Worm (Caenorhabditis elegans): ENCODE measurements around the gene F54C8.1.

The F54C8.1 gene

ce11 chrIII:9467095-9467494 lies 27.6 kb downstream of the F54C8.1 start, which contains the start of gene baf-1 (continued):
- TF ChIP-seq tlf-1 (GFP tag; optimal IDR thresholded peaks at IDR 0.05) (peak; percentile 7), lag-1 (GFP tag; IDR thresholded peaks at IDR 0.05) (no peak), B0019.2 (GFP tag; conservative IDR thresholded peaks at IDR 0.05) (no peak), mcd-1 (GFP tag; IDR thresholded peaks at IDR 0.05) (peak; percentile 97), hrde-1 (tag; optimal IDR thresholded peaks at IDR 0.05; ENCODE audit: borderline replicate concordance) (no peak), Y67H2A.10 (GFP tag; conservative IDR thresholded peaks at IDR 0.05) (no peak), nhr-120 (GFP tag; IDR thresholded peaks at IDR 0.05) (no peak), D2030.7 (GFP tag; IDR thresholded peaks at IDR 0.05) (peak; percentile 27; the same call in 1 of the 2 replicates), Y56A3A.18 (GFP tag; IDR thresholded peaks at IDR 0.05) (no peak), efl-1 (GFP tag; optimal IDR thresholded peaks at IDR 0.05) (peak; percentile 20), lsy-27 (tag; optimal IDR thresholded peaks at IDR 0.05; ENCODE audit: borderline replicate concordance, insufficient read depth) (no peak), dpl-1 (GFP tag; optimal IDR thresholded peaks at IDR 0.05) (no peak), egl-18 (GFP tag; IDR thresholded peaks at IDR 0.05) (no peak), lsl-1 (GFP tag; optimal IDR thresholded peaks at IDR 0.05) (peak; percentile 44), nhr-80 (tag; optimal IDR thresholded peaks at IDR 0.05) (peak; percentile 40), ama-1 (optimal IDR thresholded peaks at IDR 0.05) (no peak), ama-1 (GFP tag; optimal IDR thresholded peaks at IDR 0.05) (no peak), lin-40 (tag; optimal IDR thresholded peaks at IDR 0.05) (peak; percentile 50), zim-3 (tag; optimal IDR thresholded peaks at IDR 0.05) (no peak), F23B12.7 (tag; optimal IDR thresholded peaks at IDR 0.05; ENCODE audit: insufficient read depth) (no peak), Y53F4B.3 (GFP tag; IDR thresholded peaks at IDR 0.05) (no peak), attf-5 (GFP tag; optimal IDR thresholded peaks at IDR 0.05) (peak; percentile 81), tbp1 (GFP tag; optimal IDR thresholded peaks at IDR 0.05) (peak; percentile 50), die-1 (tag; optimal IDR thresholded peaks at IDR 0.05) (no peak), attf-3 (GFP tag; conservative IDR thresholded peaks at IDR 0.05) (0 out of 2 replicates have a peak, but pooled peaks have one; percentile 28), ceh-79 (tag; optimal IDR thresholded peaks at IDR 0.05) (no peak), mel-28 (tag; optimal IDR thresholded peaks at IDR 0.05; ENCODE audit: borderline replicate concordance) (no peak), nfya-1 (tag; optimal IDR thresholded peaks at IDR 0.05; ENCODE audit: borderline replicate concordance, insufficient read depth) (no peak), F37B4.10 (GFP tag; IDR thresholded peaks at IDR 0.05) (no peak), nhr-27 (tag; optimal IDR thresholded peaks at IDR 0.05) (no peak), ztf-28 (GFP tag; IDR thresholded peaks at IDR 0.05) (no peak), lin-35 (GFP tag; optimal IDR thresholded peaks at IDR 0.05) (peak in 1 of 3 experiments; percentile 51), cebp-2 (GFP tag; IDR thresholded peaks at IDR 0.05) (no peak), dpff-1 (tag; optimal IDR thresholded peaks at IDR 0.05) (no peak), snpc-1.3 (tag; optimal IDR thresholded peaks at IDR 0.05; ENCODE audit: insufficient read depth) (peak; percentile 15), unc-130 (GFP tag; optimal IDR thresholded peaks at IDR 0.05) (peak; percentile 25), madf-3 (GFP tag; IDR thresholded peaks at IDR 0.05) (no peak), madf-8 (GFP tag; conservative IDR thresholded peaks at IDR 0.05) (0 out of 2 replicates have a peak, but pooled peaks have one; percentile 15), Y53G8AR.9 (GFP tag; conservative IDR thresholded peaks at IDR 0.05) (no peak; the same call in 1 of the 2 replicates), F10E7.11 (tag; optimal IDR thresholded peaks at IDR 0.05) (no peak), K11D2.4 (GFP tag; IDR thresholded peaks at IDR 0.05) (peak; percentile 60; the same call in 1 of the 2 replicates), ets-4 (GFP tag; optimal IDR thresholded peaks at IDR 0.05) (no peak), ZK185.1 (tag; optimal IDR thresholded peaks at IDR 0.05; ENCODE audit: poor library complexity, severe bottlenecking) (no peak), B0336.3 (GFP tag; IDR thresholded peaks at IDR 0.05) (0 out of 2 replicates have a peak, but pooled peaks have one; percentile 37), pha-4 (tag; optimal IDR thresholded peaks at IDR 0.05) (no peak), hmg-1.2 (GFP tag; IDR thresholded peaks at IDR 0.05) (peak; percentile 97), aptf-2 (GFP tag; conservative IDR thresholded peaks at IDR 0.05) (no peak), nfyb-1 (GFP tag; IDR thresholded peaks at IDR 0.05) (no peak)
